Fruit fly (Drosophila melanogaster): ENCODE results near the gene Mcm5.

DNA sequence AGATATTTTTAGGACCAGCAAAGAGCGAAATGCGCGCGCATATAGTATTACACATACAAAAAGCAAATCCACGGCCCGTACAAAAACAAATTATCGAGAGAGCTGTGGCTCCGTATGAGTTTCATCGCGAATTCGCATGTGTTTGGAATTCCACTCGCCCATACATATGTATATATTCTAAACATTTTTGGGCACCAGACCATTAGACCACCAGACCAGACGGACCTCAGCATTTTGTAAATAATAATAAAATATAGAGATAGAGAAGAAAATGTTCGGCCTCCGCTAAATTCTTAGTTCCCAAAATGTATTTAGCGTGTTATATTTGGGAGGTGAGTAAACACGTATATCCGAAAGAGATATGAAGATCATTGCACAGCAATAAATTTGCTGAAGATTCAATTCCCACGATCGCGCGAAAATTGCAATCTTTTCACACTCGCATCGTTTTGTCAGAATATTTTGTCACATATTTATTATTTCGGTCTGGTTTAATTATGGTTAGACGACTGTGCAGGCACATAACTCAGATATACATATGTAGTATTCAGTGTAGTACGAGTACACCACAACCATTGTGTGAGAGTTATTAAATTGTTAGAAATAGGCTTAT is 12.2 kb upstream of the Mcm5 start:
- TF ChIP-seq EcR (GFP tag; optimal IDR thresholded peaks at IDR 0.05) (no peak), pan (optimal IDR thresholded peaks at IDR 0.05) (no peak), Dll (optimal IDR thresholded peaks at IDR 0.05) (no peak)
